Worm (Caenorhabditis elegans) whole organism, L4/young adult: ENCODE measurements around the gene K11C4.2.

Experiments
- W03F9.2 ChIP-seq: fragments of 150-350 bp; optimal IDR thresholded peaks from 2 replicates; lab custom pipeline; 2014; ENCODE audit warnings: missing biosample characterization, missing genetic modification characterization
- dao-5 ChIP-seq: sonication (generic microtip); optimal IDR thresholded peaks from 2 replicates; lab custom pipeline; 2016; ENCODE audit warnings: missing genotype, missing genetic modification characterization, moderate library complexity, missing compliant biosample characterization
- him-1 ChIP-seq: sonication (generic microtip); optimal IDR thresholded peaks from 2 replicates; lab custom pipeline; 2016; ENCODE audit warnings: missing genotype, missing genetic modification reagents, missing genetic modification characterization, missing compliant biosample characterization

DNA sequence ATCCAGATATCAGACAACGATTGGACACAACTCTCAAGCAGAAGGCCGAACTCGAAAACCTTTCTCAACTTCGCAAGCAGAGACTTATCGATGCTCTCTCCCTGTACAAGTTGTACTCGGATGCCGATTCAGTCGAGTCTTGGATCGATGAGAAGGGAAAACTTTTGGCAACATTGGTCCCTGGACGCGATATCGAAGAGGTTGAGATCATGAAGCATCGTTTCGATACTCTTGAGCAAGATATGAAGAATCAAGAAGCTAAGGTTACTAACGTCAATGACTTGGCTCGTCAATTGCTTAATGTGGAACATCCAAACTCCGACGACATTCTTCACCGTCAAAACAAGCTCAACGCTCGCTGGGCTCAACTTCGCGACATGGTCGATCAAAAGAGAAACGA is 9.8 kb upstream of the K11C4.2 start:
- no peak for TF ChIP-seq dao-5 (tag; lab: Kevin White, UChicago)
- TF ChIP-seq W03F9.2 (tag; lab: Kevin White, UChicago): no peak
- TF ChIP-seq him-1 (tag; lab: Kevin White, UChicago): no peak
